Worm (Caenorhabditis elegans) whole organism, L3 larva: ENCODE measurements around the gene bre-5.

Source experiments
- aly-2 ChIP-seq: fragments of 150-350 bp; optimal IDR thresholded peaks from 2 replicates; lab custom pipeline; 2014; ENCODE audit warnings: missing biosample characterization, missing genetic modification characterization
- ama-1 ChIP-seq: fragments of 150-350 bp; optimal IDR thresholded peaks from 2 replicates; lab custom pipeline; 2018
- ceh-16 ChIP-seq: sonication (generic microtip); optimal IDR thresholded peaks from 2 replicates; lab custom pipeline; 2017; ENCODE audit warnings: missing biosample characterization, missing genetic modification characterization
- ceh-28 ChIP-seq: fragments of 150-350 bp; optimal IDR thresholded peaks from 2 replicates; lab custom pipeline; 2014; ENCODE audit warnings: missing biosample characterization, missing genetic modification reagents, missing genetic modification characterization
- ceh-82 ChIP-seq: fragments of 150-350 bp; optimal IDR thresholded peaks from 2 replicates; lab custom pipeline; 2014; ENCODE audit warnings: missing biosample characterization, missing genetic modification characterization
- ceh-9 ChIP-seq: sonication (generic microtip); optimal IDR thresholded peaks from 2 replicates; lab custom pipeline; 2018; ENCODE audit warnings: missing biosample characterization, missing genetic modification characterization
- egl-27 ChIP-seq: sonication (generic microtip); optimal IDR thresholded peaks from 4 replicates; lab custom pipeline; 2017; ENCODE audit warnings: missing biosample characterization, missing genetic modification reagents, missing genetic modification characterization
- egl-5 ChIP-seq: fragments of 150-350 bp; optimal IDR thresholded peaks from 2 replicates; lab custom pipeline; 2017; ENCODE audit warnings: missing biosample characterization, missing genetic modification reagents, missing genetic modification characterization, inconsistent platforms
- elt-2 ChIP-seq: sonication (generic microtip); optimal IDR thresholded peaks from 2 replicates; lab custom pipeline; 2016; ENCODE audit warnings: missing genetic modification reagents, mild to moderate bottlenecking, missing genetic modification characterization, missing compliant biosample characterization
- elt-3 ChIP-seq, 3 experiments: fragments of 150-350 bp in 1 of 3; sonication (generic microtip) in 2 of 3; optimal IDR thresholded peaks; 2 replicates in 2 of 3; 4 replicates in 1 of 3; lab custom pipeline; 2014 to 2017; ENCODE audit warnings: missing biosample characterization in 3 of 3, missing genetic modification characterization in 3 of 3
- eor-1 ChIP-seq, 2 experiments: fragments of 150-350 bp; optimal IDR thresholded peaks; 2 replicates each; lab custom pipeline; 2014 to 2018; ENCODE audit warnings: missing biosample characterization in 2 of 2, missing genetic modification characterization in 2 of 2
- fkh-2 ChIP-seq: fragments of 150-350 bp; optimal IDR thresholded peaks from 2 replicates; lab custom pipeline; 2014; ENCODE audit warnings: missing biosample characterization, missing genetic modification reagents, missing genetic modification characterization
- fos-1 ChIP-seq: fragments of 150-350 bp; optimal IDR thresholded peaks from 2 replicates; lab custom pipeline; 2014; ENCODE audit warnings: missing biosample characterization, missing genetic modification characterization
- hmg-11 ChIP-seq: sonication (generic microtip); optimal IDR thresholded peaks from 2 replicates; lab custom pipeline; 2016; ENCODE audit warnings: missing genetic modification characterization, missing compliant biosample characterization
- jun-1 ChIP-seq: fragments of 150-350 bp; optimal IDR thresholded peaks from 2 replicates; lab custom pipeline; 2014; ENCODE audit warnings: missing biosample characterization, missing genetic modification reagents, missing genetic modification characterization
- lin-15B ChIP-seq: fragments of 150-350 bp; optimal IDR thresholded peaks from 2 replicates; lab custom pipeline; 2014; ENCODE audit warnings: missing biosample characterization, missing genetic modification characterization
- lsy-12 ChIP-seq: sonication (generic microtip); optimal IDR thresholded peaks from 2 replicates; lab custom pipeline; 2016; ENCODE audit warnings: mild to moderate bottlenecking, missing genetic modification characterization, missing compliant biosample characterization
- mdl-1 ChIP-seq: fragments of 150-350 bp; optimal IDR thresholded peaks from 2 replicates; lab custom pipeline; 2014; ENCODE audit warnings: missing biosample characterization, missing genetic modification characterization
- nfya-1 ChIP-seq: sonication (generic microtip); optimal IDR thresholded peaks from 2 replicates; lab custom pipeline; 2017; ENCODE audit warnings: missing genetic modification characterization, mild to moderate bottlenecking, missing compliant biosample characterization, antibody characterized with exemption, moderate library complexity; ENCODE audit not compliant: insufficient read depth
- nhr-12 ChIP-seq: fragments of 150-350 bp; optimal IDR thresholded peaks from 2 replicates; lab custom pipeline; 2014; ENCODE audit warnings: missing biosample characterization, missing genetic modification characterization
- nhr-23 ChIP-seq: fragments of 150-350 bp; optimal IDR thresholded peaks from 2 replicates; lab custom pipeline; 2014; ENCODE audit warnings: missing biosample characterization, missing genetic modification reagents, missing genetic modification characterization
- nhr-237 ChIP-seq: fragments of 150-350 bp; optimal IDR thresholded peaks from 2 replicates; lab custom pipeline; 2014; ENCODE audit warnings: missing biosample characterization, missing genetic modification characterization
- nhr-25 ChIP-seq: sonication (generic microtip); optimal IDR thresholded peaks from 2 replicates; lab custom pipeline; 2017; ENCODE audit warnings: missing biosample characterization, missing genetic modification characterization
- nhr-28 ChIP-seq: fragments of 150-350 bp; optimal IDR thresholded peaks from 2 replicates; lab custom pipeline; 2014; ENCODE audit warnings: missing biosample characterization, missing genetic modification characterization
- nhr-67 ChIP-seq: fragments of 150-350 bp; optimal IDR thresholded peaks from 2 replicates; lab custom pipeline; 2014; ENCODE audit warnings: missing biosample characterization, missing genetic modification characterization
- nhr-76 ChIP-seq: fragments of 150-350 bp; sonication (generic microtip); optimal IDR thresholded peaks from 5 replicates; lab custom pipeline; 2014; ENCODE audit warnings: missing biosample characterization, missing genetic modification characterization
- nhr-77 ChIP-seq: fragments of 150-350 bp; optimal IDR thresholded peaks from 2 replicates; lab custom pipeline; 2014; ENCODE audit warnings: missing biosample characterization, missing genetic modification characterization
- pha-4 ChIP-seq: fragments of 150-350 bp; optimal IDR thresholded peaks from 2 replicates; lab custom pipeline; 2014; ENCODE audit warnings: missing biosample characterization, missing genetic modification reagents, missing genetic modification characterization
- skn-1 ChIP-seq: fragments of 150-350 bp; optimal IDR thresholded peaks from 2 replicates; lab custom pipeline; 2014; ENCODE audit warnings: missing biosample characterization, missing genetic modification characterization
- snpc-4 ChIP-seq: fragments of 150-350 bp; optimal IDR thresholded peaks from 2 replicates; lab custom pipeline; 2014; ENCODE audit warnings: missing biosample characterization, missing genetic modification characterization
- tbx-2 ChIP-seq: sonication (generic microtip); optimal IDR thresholded peaks from 2 replicates; lab custom pipeline; 2016; ENCODE audit warnings: mild to moderate bottlenecking, missing genetic modification characterization, missing compliant biosample characterization
- unc-39 ChIP-seq: sonication (generic microtip); optimal IDR thresholded peaks from 4 replicates; lab custom pipeline; 2017; ENCODE audit warnings: missing biosample characterization, missing genetic modification characterization
- unc-62 ChIP-seq: fragments of 150-350 bp; sonication (generic microtip); optimal IDR thresholded peaks from 4 replicates; lab custom pipeline; 2014; ENCODE audit warnings: missing biosample characterization, missing genetic modification reagents, missing genetic modification characterization
- zag-1 ChIP-seq: fragments of 150-350 bp; optimal IDR thresholded peaks from 2 replicates; lab custom pipeline; 2014; ENCODE audit warnings: missing biosample characterization, missing genetic modification characterization
- ztf-11 ChIP-seq: fragments of 150-350 bp; optimal IDR thresholded peaks from 2 replicates; lab custom pipeline; 2014; ENCODE audit warnings: missing biosample characterization, missing genetic modification characterization
- ztf-4 ChIP-seq: fragments of 150-350 bp; optimal IDR thresholded peaks from 2 replicates; lab custom pipeline; 2014; ENCODE audit warnings: missing biosample characterization, missing genetic modification characterization

The bre-5 gene

DNA sequence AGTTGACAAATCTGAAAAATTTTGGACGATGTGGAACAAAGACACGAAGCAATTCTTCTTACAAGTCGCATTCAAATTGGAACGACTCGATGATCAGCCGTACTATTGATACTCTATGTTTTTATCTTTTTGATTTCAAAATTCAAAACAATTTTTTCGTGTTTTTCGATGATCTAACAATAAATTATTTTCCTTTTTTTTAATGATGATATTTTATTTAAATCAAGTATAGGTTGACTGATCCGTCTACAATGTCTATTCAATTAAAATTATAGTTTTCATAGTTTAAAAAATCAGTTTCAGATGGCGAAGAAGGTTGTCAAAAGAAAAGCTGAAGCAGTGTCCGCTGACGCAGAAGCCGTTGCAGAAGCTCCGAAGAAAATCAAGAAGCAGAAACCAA is 34.1 kb upstream of the bre-5 start, which contains the start of gene rbm-34:
Gene rbm-34, plus strand, starts transcription at position 301 of the 400 bp plus-strand sequence.
- TF ChIP-seq hmg-11 (tag; lab: Kevin White, UChicago) = no peak
- no peak for TF ChIP-seq lin-15B
- TF ChIP-seq unc-62 (GFP tag; lab: Kevin White, UChicago) = no peak
- TF ChIP-seq snpc-4 (tag; lab: Kevin White, UChicago) = no peak
- TF ChIP-seq tbx-2 (tag; lab: Kevin White, UChicago) = no peak

DNA sequence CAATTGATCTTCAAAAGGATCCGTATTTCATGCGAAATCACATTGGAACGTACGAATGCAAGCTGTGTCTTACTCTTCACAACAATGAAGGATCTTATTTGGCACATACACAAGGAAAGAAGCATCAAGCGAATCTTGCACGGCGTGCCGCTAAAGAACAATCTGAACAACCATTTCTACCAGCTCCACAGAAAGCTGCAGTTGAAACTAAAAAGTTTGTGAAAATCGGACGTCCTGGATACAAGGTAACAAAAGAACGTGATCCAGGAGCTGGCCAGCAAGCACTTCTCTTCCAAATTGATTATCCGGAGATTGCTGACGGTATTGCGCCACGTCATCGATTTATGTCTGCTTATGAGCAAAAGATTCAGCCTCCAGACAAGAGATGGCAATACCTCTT is 33.6 kb upstream of the bre-5 start:
- TF ChIP-seq skn-1 (tag; lab: Kevin White, UChicago) = no peak
- TF ChIP-seq ama-1 = peak; percentile 25

DNA sequence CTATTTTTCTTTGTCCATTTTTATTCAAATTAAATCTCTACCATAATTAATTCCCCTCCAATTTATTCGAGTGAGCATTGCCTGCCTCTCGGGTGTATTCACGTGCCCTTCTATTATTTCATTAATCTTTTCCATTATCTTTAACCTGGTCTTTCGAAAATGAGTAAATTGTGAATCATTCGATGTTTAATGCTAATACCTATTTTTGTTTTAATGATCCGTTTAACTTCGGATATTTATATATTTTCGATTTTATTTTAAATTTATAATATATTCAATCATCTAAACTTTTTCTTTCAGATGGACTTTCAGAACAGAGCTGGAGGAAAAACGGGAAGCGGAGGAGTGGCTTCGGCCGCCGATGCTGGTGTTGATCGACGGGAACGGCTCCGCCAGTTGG is 33.2 kb upstream of the bre-5 start, which contains the start of gene repo-1:
Gene repo-1, plus strand, starts transcription at position 301 of the 400 bp plus-strand sequence.
- TF ChIP-seq aly-2 (tag; lab: Kevin White, UChicago) (no peak), elt-3 (tag; optimal IDR thresholded peaks at IDR 0.05; lab: Kevin White, UChicago) (no peak), nhr-77 (tag; lab: Kevin White, UChicago) (no peak), eor-1 (tag; optimal IDR thresholded peaks at IDR 0.05; lab: Kevin White, UChicago) (no peak), ceh-9 (tag; lab: Kevin White, UChicago) (no peak), unc-39 (no peak), nfya-1 (tag; lab: Kevin White, UChicago) (no peak), nhr-237 (no peak), nhr-67 (tag; lab: Kevin White, UChicago) (no peak), nhr-76 (tag; lab: Kevin White, UChicago) (no peak), zag-1 (tag; lab: Kevin White, UChicago) (no peak), egl-27 (tag; lab: Kevin White, UChicago) (no peak), nhr-28 (no peak), ztf-11 (tag; lab: Kevin White, UChicago) (no peak), lsy-12 (no peak), ceh-28 (tag; lab: Kevin White, UChicago) (no peak), mdl-1 (tag; lab: Kevin White, UChicago) (no peak), fkh-2 (tag; lab: Kevin White, UChicago) (no peak), nhr-12 (tag; lab: Kevin White, UChicago) (no peak)

DNA sequence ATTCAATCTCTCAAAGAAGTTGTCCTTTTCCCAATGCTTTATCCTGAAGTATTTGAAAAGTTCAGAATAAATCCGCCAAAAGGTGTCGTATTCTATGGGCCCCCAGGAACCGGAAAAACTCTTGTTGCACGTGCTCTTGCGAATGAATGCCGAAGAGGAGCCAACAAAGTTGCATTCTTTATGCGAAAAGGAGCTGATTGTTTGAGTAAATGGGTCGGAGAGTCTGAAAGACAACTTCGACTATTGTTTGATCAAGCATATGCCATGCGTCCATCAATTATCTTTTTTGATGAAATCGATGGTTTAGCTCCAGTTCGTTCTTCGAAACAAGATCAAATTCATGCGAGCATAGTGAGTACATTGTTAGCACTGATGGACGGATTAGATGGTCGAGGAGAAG is 29.8 kb upstream of the bre-5 start:
- TF ChIP-seq ceh-9 (tag; lab: Kevin White, UChicago) (no peak), nfya-1 (tag; lab: Kevin White, UChicago) (no peak), fos-1 (tag; lab: Kevin White, UChicago) (no peak)

DNA sequence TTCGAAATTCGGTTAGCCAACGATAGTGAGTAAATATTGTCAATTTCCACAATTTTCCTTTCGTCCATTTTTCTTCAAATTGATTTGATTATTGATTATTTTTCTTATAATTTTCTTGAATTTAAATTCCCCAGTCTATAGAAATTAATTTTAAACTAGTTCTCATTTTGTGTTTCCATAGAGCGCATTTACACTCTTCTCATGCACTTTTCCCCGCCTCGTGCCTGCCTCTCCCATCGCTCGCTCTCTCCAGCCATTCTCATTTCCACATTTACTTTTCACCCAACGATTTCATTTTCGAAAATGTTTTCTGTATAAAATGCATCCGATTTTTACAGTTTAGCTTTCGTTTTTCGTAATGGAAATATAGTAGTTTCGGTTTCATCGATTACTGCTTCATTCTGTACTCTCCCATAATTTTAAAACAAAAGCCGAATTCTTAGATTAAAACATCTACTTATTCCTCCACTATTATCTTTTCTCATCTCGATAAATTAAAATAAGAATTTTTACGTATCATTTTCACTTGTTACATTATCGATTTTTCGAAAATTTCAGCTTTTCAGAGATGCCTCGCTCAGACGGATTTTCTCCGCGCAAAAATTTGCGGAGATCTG is 28.0 kb upstream of the bre-5 start, which contains the start of gene lex-1:
Gene lex-1, plus strand, starts transcription at position 567 of the 617 bp plus-strand sequence.
- TF ChIP-seq pha-4 (tag; lab: Kevin White, UChicago) (peak; percentile 77), ceh-9 (tag; lab: Kevin White, UChicago) (no peak), unc-62 (GFP tag; lab: Kevin White, UChicago) (no peak), fos-1 (tag; lab: Kevin White, UChicago) (no peak), elt-2 (no peak), egl-5 (tag; lab: Kevin White, UChicago) (peak; percentile 42), snpc-4 (tag; lab: Kevin White, UChicago) (peak; percentile 22), nhr-77 (tag; lab: Kevin White, UChicago) (no peak), skn-1 (tag; lab: Kevin White, UChicago) (no peak), ceh-28 (tag; lab: Kevin White, UChicago) (no peak), nfya-1 (tag; lab: Kevin White, UChicago) (peak; percentile 63), ceh-82 (tag; lab: Kevin White, UChicago) (no peak), hmg-11 (tag; lab: Kevin White, UChicago) (peak; percentile 17), nhr-23 (tag; lab: Kevin White, UChicago) (peak; percentile 5), ztf-4 (tag; lab: Kevin White, UChicago) (no peak), nhr-28 (no peak), ceh-16 (tag; lab: Kevin White, UChicago) (no peak), ama-1 (no peak), jun-1 (tag; lab: Kevin White, UChicago) (peak; percentile 12), lin-15B (peak; percentile 84), egl-27 (tag; lab: Kevin White, UChicago) (no peak), zag-1 (tag; lab: Kevin White, UChicago) (no peak), aly-2 (tag; lab: Kevin White, UChicago) (no peak), nhr-25 (tag; lab: Kevin White, UChicago) (no peak)
- TF ChIP-seq, all 47 proteins: peak for 8
